Worm (Caenorhabditis elegans) whole organism, midembryonic: ENCODE data around the gene nhr-122.

Experiments used
- T22C8.4 ChIP-seq: fragments of 200-800 bp; sonication (Bioruptor generic); IDR thresholded peaks from 2 replicates; pipeline ENCODE4 v1.3.6; 2022; ENCODE audit warnings: missing genetic modification characterization, missing compliant biosample characterization
- cog-1 ChIP-seq: sonication (generic microtip); optimal IDR thresholded peaks from 2 replicates; lab custom pipeline; 2016; ENCODE audit warnings: missing genetic modification characterization, missing compliant biosample characterization
- flt-1 ChIP-seq: fragments of 200-800 bp; sonication (Bioruptor generic); IDR thresholded peaks from 2 replicates; pipeline ENCODE4 v1.3.6; 2022; ENCODE audit warnings: missing genetic modification characterization, missing compliant biosample characterization
- klf-2 ChIP-seq: fragments of 200-800 bp; sonication (Bioruptor generic); conservative IDR thresholded peaks from 2 replicates; pipeline ENCODE4 v1.3.6; 2022; ENCODE audit warnings: missing genetic modification reagents, missing genetic modification characterization, missing compliant biosample characterization
- med-1 ChIP-seq: sonication (generic microtip); optimal IDR thresholded peaks from 2 replicates; lab custom pipeline; 2017; ENCODE audit warnings: missing genetic modification characterization, mild to moderate bottlenecking, missing compliant biosample characterization, antibody characterized with exemption, missing genetic modification reagents; ENCODE audit not compliant: insufficient read depth
- ref-1 ChIP-seq: fragments of 200-800 bp; sonication (Bioruptor generic); conservative IDR thresholded peaks from 2 replicates; pipeline ENCODE4 v1.3.6; 2022; ENCODE audit warnings: missing genetic modification reagents, missing genetic modification characterization, missing compliant biosample characterization
- tab-1 ChIP-seq: fragments of 200-800 bp; sonication (Bioruptor generic); IDR thresholded peaks from 2 replicates; pipeline ENCODE4 v1.3.6; 2022; ENCODE audit warnings: missing genetic modification characterization, missing compliant biosample characterization
- ztf-23 ChIP-seq: fragments of 200-800 bp; sonication (Bioruptor generic); IDR thresholded peaks from 2 replicates; pipeline ENCODE4 v1.3.6; 2022; ENCODE audit warnings: missing genetic modification reagents, missing genetic modification characterization, missing compliant biosample characterization
- ztf-29 ChIP-seq: fragments of 200-800 bp; sonication (Bioruptor generic); IDR thresholded peaks from 2 replicates; pipeline ENCODE4 v1.3.6; 2022; ENCODE audit warnings: missing genetic modification reagents, missing genetic modification characterization, missing compliant biosample characterization

- peak; percentile 96 for TF ChIP-seq ztf-23 (GFP tag; lab: Robert Waterston, UW)
- TF ChIP-seq flt-1 (GFP tag; lab: Robert Waterston, UW) = peak; percentile 92
- TF ChIP-seq klf-2 = peak; percentile 78
- peak; percentile 78 for TF ChIP-seq T22C8.4 (GFP tag; lab: Robert Waterston, UW)
- TF ChIP-seq ztf-29 (GFP tag; lab: Robert Waterston, UW) = peak; percentile 79
- peak; percentile 74 for TF ChIP-seq med-1
- peak; percentile 92 for TF ChIP-seq cog-1
- peak; percentile 83; the same call in 1 of the 2 replicates for TF ChIP-seq tab-1 (GFP tag; lab: Robert Waterston, UW)
- peak; percentile 48; the same call in 1 of the 2 replicates for TF ChIP-seq ref-1 (GFP tag; lab: Robert Waterston, UW)
These were observed 45.5 kb downstream of the nhr-122 start, which contains the start of gene rps-28 for ce11 chrIV:1659045-1659741.
